Worm (Caenorhabditis elegans): ENCODE measurements around the gene M199.136.

- TF ChIP-seq ceh-18 (tag; optimal IDR thresholded peaks at IDR 0.05) (no peak), fax-1 (tag; optimal IDR thresholded peaks at IDR 0.05) (no peak), hlh-13 (GFP tag; optimal IDR thresholded peaks at IDR 0.05) (no peak)
Observed at ce11 chrIV:15118390-15118789, at the start of gene M199.136.
